Worm (Caenorhabditis elegans) whole organism, midembryonic: ENCODE data around the gene T23F11.6.
A peak's percentile ranks its signal among the peaks of the same experiment; 100 is the strongest.

ENCODE experiments used
- T22C8.4 ChIP-seq: fragments of 200-800 bp; sonication (Bioruptor generic); IDR thresholded peaks from 2 replicates; pipeline ENCODE4 v1.3.6; 2022; ENCODE audit warnings: missing genetic modification characterization, missing compliant biosample characterization
- cog-1 ChIP-seq: sonication (generic microtip); optimal IDR thresholded peaks from 2 replicates; lab custom pipeline; 2016; ENCODE audit warnings: missing genetic modification characterization, missing compliant biosample characterization
- flt-1 ChIP-seq: fragments of 200-800 bp; sonication (Bioruptor generic); IDR thresholded peaks from 2 replicates; pipeline ENCODE4 v1.3.6; 2022; ENCODE audit warnings: missing genetic modification characterization, missing compliant biosample characterization
- klf-2 ChIP-seq: fragments of 200-800 bp; sonication (Bioruptor generic); conservative IDR thresholded peaks from 2 replicates; pipeline ENCODE4 v1.3.6; 2022; ENCODE audit warnings: missing genetic modification reagents, missing genetic modification characterization, missing compliant biosample characterization
- med-1 ChIP-seq: sonication (generic microtip); optimal IDR thresholded peaks from 2 replicates; lab custom pipeline; 2017; ENCODE audit warnings: missing genetic modification characterization, mild to moderate bottlenecking, missing compliant biosample characterization, antibody characterized with exemption, missing genetic modification reagents; ENCODE audit not compliant: insufficient read depth
- ref-1 ChIP-seq: fragments of 200-800 bp; sonication (Bioruptor generic); conservative IDR thresholded peaks from 2 replicates; pipeline ENCODE4 v1.3.6; 2022; ENCODE audit warnings: missing genetic modification reagents, missing genetic modification characterization, missing compliant biosample characterization
- tab-1 ChIP-seq: fragments of 200-800 bp; sonication (Bioruptor generic); IDR thresholded peaks from 2 replicates; pipeline ENCODE4 v1.3.6; 2022; ENCODE audit warnings: missing genetic modification characterization, missing compliant biosample characterization
- ztf-23 ChIP-seq: fragments of 200-800 bp; sonication (Bioruptor generic); IDR thresholded peaks from 2 replicates; pipeline ENCODE4 v1.3.6; 2022; ENCODE audit warnings: missing genetic modification reagents, missing genetic modification characterization, missing compliant biosample characterization
- ztf-29 ChIP-seq: fragments of 200-800 bp; sonication (Bioruptor generic); IDR thresholded peaks from 2 replicates; pipeline ENCODE4 v1.3.6; 2022; ENCODE audit warnings: missing genetic modification reagents, missing genetic modification characterization, missing compliant biosample characterization

T23F11.6 gene

DNA sequence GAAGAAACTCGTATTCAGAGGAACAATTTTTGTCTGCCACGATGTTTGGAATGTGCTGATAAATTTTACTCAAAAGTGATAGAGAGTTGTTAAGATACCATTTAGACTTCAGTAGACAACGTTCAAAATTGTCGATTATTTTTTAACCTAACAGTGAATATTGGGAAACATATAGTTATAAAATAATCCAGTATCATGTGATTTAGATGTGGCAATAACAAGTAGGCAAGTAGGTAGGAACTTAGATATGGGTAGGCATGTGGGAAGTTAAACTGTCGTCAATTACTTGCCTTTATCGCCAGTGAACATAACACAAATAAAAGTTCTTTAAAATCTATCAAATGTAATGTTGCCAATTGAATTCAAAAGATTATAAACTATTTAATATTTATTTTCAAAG is 23.8 kb upstream of the T23F11.6 start, which contains the start of gene T23F11.11:
TSS of gene T23F11.11 (minus strand) at position 101 of the 400 bp plus-strand sequence.
- TF ChIP-seq klf-2 (GFP tag; lab: Robert Waterston, UW) (no peak), T22C8.4 (no peak), ztf-29 (GFP tag; lab: Robert Waterston, UW) (no peak)

DNA sequence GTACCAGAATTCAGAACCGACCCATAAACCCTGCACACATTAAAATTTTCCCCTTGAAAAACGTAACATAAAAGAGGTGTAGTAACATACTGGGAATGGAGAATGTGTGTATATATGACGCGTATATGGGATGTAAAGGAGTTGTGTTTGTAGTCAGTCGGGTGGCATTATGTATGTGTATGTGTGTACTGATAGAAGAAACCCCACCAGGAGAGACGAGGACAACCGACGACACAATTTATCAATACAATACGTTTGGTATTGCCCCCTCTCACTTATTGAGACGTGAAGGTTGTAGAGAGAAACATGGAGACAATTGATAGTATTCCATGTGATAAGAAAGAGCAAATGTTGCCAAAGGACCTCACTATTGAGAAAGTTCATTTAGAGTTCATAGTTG is 20.4 kb upstream of the T23F11.6 start:
- TF ChIP-seq klf-2 (GFP tag; lab: Robert Waterston, UW) (no peak), T22C8.4 (no peak), ref-1 (GFP tag; lab: Robert Waterston, UW) (no peak), ztf-29 (GFP tag; lab: Robert Waterston, UW) (no peak), ztf-23 (GFP tag; lab: Robert Waterston, UW) (no peak), med-1 (GFP tag; lab: Kevin White, UChicago) (no peak), tab-1 (no peak), cog-1 (no peak), flt-1 (GFP tag; lab: Robert Waterston, UW) (no peak)

DNA sequence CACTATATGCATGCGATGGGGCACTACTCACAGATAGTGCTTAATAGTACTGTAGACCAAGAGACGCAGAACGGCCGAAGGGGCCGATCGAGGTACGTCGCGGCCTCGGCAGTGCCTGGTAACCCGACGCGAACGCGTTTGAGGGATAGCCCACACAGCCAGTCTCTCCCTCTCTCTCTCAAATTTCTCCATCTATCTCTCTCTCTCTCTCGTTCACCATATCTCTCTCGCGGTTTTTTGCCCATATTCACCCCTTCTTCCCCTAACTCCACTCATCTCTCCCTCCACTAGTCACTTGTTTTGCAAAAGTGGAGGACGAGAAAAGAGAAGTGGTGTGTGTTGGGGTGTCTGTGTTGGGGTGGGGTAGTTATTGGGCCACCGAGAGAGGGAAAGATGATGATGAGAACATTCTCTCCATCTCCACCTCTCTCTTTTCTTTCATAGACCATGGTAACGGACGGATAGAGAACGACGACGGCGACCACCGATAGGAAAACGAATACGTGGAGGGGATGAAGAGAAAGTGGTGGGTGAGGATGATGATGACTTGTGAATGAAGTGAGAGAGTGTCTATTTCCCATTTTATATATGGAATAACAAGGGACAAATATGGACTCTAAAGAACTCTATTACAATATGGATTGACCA is 19.2 kb upstream of the T23F11.6 start:
- no peak for TF ChIP-seq med-1 (GFP tag; lab: Kevin White, UChicago)
- peak; percentile 62; the same call in 1 of the 2 replicates for TF ChIP-seq flt-1 (GFP tag; lab: Robert Waterston, UW)
- 0 out of 2 replicates have a peak, but pooled peaks have one; percentile 37 for TF ChIP-seq klf-2 (GFP tag; lab: Robert Waterston, UW)

DNA sequence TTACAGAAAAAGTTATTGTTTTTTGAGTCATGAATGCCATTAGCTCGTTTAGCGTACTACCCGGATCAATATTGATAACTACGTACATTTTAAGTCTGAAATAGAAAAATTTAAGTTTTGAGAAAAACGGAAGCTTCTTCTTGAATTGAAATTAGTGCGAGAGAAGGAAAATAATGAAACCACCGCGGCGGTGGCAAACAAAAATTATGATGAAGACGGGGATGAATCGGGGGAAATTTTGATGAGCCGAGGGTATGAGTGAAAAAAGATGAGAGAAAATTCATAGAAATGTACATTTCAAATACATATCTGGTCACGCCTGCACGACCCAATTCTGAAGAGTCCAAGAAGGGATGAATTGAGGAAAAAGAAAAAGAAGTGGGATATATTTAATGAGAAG is 17.6 kb upstream of the T23F11.6 start, which contains the start of gene T23F11.4:
TSS of gene T23F11.4 (minus strand) at position 101 of the 400 bp plus-strand sequence.
- TF ChIP-seq cog-1, result no peak
- no peak for TF ChIP-seq klf-2 (GFP tag; lab: Robert Waterston, UW)
- no peak for TF ChIP-seq T22C8.4

DNA sequence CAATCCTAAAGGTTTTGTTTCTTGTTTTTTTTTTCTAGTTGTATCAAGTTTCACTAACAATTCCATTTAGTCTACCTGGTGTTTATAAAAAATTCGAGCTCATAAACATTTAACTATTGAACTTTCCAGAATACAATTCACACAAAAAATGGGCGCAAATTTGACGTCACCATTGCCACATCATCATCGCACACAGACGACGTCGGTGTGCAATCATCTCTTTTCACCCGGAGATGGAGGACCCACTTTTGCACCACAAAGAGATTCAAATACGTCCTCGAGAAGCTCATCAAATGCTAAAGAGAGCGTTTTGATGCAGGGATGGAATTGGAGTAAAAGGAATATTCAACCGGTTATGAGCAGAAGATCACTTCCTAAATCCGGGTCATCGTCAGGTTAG is 11.7 kb upstream of the T23F11.6 start:
- TF ChIP-seq med-1 (GFP tag; lab: Kevin White, UChicago), result no peak
- TF ChIP-seq ztf-23 (GFP tag; lab: Robert Waterston, UW), result no peak
- TF ChIP-seq klf-2 (GFP tag; lab: Robert Waterston, UW), result no peak
- TF ChIP-seq flt-1 (GFP tag; lab: Robert Waterston, UW), result no peak
- TF ChIP-seq tab-1, result no peak
- no peak for TF ChIP-seq ztf-29 (GFP tag; lab: Robert Waterston, UW)
- no peak for TF ChIP-seq cog-1
- no peak for TF ChIP-seq ref-1 (GFP tag; lab: Robert Waterston, UW)
- TF ChIP-seq T22C8.4, result no peak

- TF ChIP-seq flt-1 (GFP tag; lab: Robert Waterston, UW) (no peak), ztf-23 (GFP tag; lab: Robert Waterston, UW) (no peak), tab-1 (no peak), cog-1 (no peak), med-1 (GFP tag; lab: Kevin White, UChicago) (no peak), ztf-29 (GFP tag; lab: Robert Waterston, UW) (no peak), ref-1 (GFP tag; lab: Robert Waterston, UW) (no peak), klf-2 (GFP tag; lab: Robert Waterston, UW) (no peak), T22C8.4 (no peak)
These were observed 10.7 kb upstream of the T23F11.6 start, which contains the start of gene cdka-1 for ce11 chrIII:4658384-4658844. TSS of gene cdka-1 (plus strand) at chrIII:4658794.

DNA sequence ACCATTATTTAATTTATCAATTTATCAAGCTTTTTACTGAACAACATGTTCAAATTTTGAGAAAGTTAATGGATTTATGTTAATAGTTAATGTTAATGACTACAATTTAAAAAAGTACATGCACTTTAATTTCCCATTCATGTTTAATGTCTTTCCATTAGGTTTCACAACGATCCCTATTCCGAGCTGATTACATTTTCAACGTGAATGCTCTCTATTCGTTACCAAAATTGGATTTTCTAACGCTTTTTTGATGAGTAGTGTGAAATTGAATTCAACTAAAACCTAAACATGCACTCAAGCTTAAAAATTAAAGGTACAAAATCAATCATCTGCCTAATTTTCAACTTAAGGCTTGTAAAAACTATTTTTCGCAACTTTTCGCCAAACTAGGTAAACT is 9.7 kb upstream of the T23F11.6 start:
- TF ChIP-seq med-1 (GFP tag; lab: Kevin White, UChicago), result no peak
- no peak for TF ChIP-seq flt-1 (GFP tag; lab: Robert Waterston, UW)
- no peak for TF ChIP-seq tab-1
- no peak for TF ChIP-seq ref-1 (GFP tag; lab: Robert Waterston, UW)
- TF ChIP-seq klf-2 (GFP tag; lab: Robert Waterston, UW), result no peak
- TF ChIP-seq ztf-23 (GFP tag; lab: Robert Waterston, UW), result no peak
- TF ChIP-seq T22C8.4, result no peak
- TF ChIP-seq ztf-29 (GFP tag; lab: Robert Waterston, UW), result no peak
- TF ChIP-seq cog-1, result no peak

DNA sequence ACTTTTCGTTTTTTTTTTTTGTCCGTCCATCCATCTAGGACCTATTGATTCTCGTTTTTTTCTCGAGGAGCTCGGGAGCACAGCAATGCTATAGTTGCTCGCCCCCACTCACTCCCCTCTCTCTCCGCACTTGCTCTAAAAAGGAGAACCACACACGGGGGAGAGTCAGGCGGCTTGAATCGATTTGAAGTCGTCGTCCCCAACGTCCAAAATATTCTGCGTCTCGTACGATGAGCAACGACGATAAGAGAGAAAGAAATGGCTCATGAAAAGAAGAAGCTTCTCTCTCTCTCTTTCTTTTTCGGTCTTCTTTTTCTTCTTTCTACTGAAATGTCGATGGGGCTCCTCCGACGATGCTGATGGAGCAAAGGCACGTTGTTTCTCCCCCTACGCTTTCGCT is 8.7 kb upstream of the T23F11.6 start:
- TF ChIP-seq ztf-23 (GFP tag; lab: Robert Waterston, UW), result 0 out of 2 replicates have a peak, but pooled peaks have one; percentile 22
- TF ChIP-seq ref-1 (GFP tag; lab: Robert Waterston, UW), result no peak
- TF ChIP-seq klf-2 (GFP tag; lab: Robert Waterston, UW), result no peak
- no peak for TF ChIP-seq med-1 (GFP tag; lab: Kevin White, UChicago)
- no peak for TF ChIP-seq cog-1
- TF ChIP-seq T22C8.4, result no peak

ce11 chrIII:4655402-4655801 is 7.7 kb upstream of the T23F11.6 start, which contains the start of gene T23F11.2:
TSS of gene T23F11.2 (minus strand) at chrIII:4655502.
- no peak for TF ChIP-seq T22C8.4
- TF ChIP-seq klf-2 (GFP tag; lab: Robert Waterston, UW), result no peak
- no peak for TF ChIP-seq flt-1 (GFP tag; lab: Robert Waterston, UW)
- no peak for TF ChIP-seq ref-1 (GFP tag; lab: Robert Waterston, UW)
- TF ChIP-seq ztf-29 (GFP tag; lab: Robert Waterston, UW), result no peak
- TF ChIP-seq tab-1, result no peak
- no peak for TF ChIP-seq med-1 (GFP tag; lab: Kevin White, UChicago)
- TF ChIP-seq ztf-23 (GFP tag; lab: Robert Waterston, UW), result no peak
- no peak for TF ChIP-seq cog-1

- TF ChIP-seq med-1 (GFP tag; lab: Kevin White, UChicago) (no peak), ztf-29 (GFP tag; lab: Robert Waterston, UW) (no peak), ref-1 (GFP tag; lab: Robert Waterston, UW) (no peak), klf-2 (GFP tag; lab: Robert Waterston, UW) (no peak), T22C8.4 (no peak), ztf-23 (GFP tag; lab: Robert Waterston, UW) (no peak), tab-1 (no peak), cog-1 (no peak), flt-1 (GFP tag; lab: Robert Waterston, UW) (no peak)
These were observed 6.2 kb upstream of the T23F11.6 start for ce11 chrIII:4653912-4654311.
